Worm (Caenorhabditis elegans) whole organism, L3 larva: ENCODE data around the gene tra-1.

Experiments used
- ceh-82 ChIP-seq: fragments of 150-350 bp; optimal IDR thresholded peaks from 2 replicates; lab custom pipeline; 2014; ENCODE audit warnings: missing biosample characterization, missing genetic modification characterization
- daf-12 ChIP-seq: fragments of 150-350 bp; optimal IDR thresholded peaks from 2 replicates; lab custom pipeline; 2014; ENCODE audit warnings: missing biosample characterization, missing genetic modification reagents, missing genetic modification characterization
- egl-27 ChIP-seq: sonication (generic microtip); optimal IDR thresholded peaks from 4 replicates; lab custom pipeline; 2017; ENCODE audit warnings: missing biosample characterization, missing genetic modification reagents, missing genetic modification characterization
- mdl-1 ChIP-seq: fragments of 150-350 bp; optimal IDR thresholded peaks from 2 replicates; lab custom pipeline; 2014; ENCODE audit warnings: missing biosample characterization, missing genetic modification characterization
- nhr-11 ChIP-seq: fragments of 150-350 bp; optimal IDR thresholded peaks from 2 replicates; lab custom pipeline; 2014; ENCODE audit warnings: missing biosample characterization, missing genetic modification characterization
- nhr-12 ChIP-seq: fragments of 150-350 bp; optimal IDR thresholded peaks from 2 replicates; lab custom pipeline; 2014; ENCODE audit warnings: missing biosample characterization, missing genetic modification characterization
- nhr-237 ChIP-seq: fragments of 150-350 bp; optimal IDR thresholded peaks from 2 replicates; lab custom pipeline; 2014; ENCODE audit warnings: missing biosample characterization, missing genetic modification characterization
- nhr-76 ChIP-seq: fragments of 150-350 bp; sonication (generic microtip); optimal IDR thresholded peaks from 5 replicates; lab custom pipeline; 2014; ENCODE audit warnings: missing biosample characterization, missing genetic modification characterization
- pha-4 ChIP-seq: fragments of 150-350 bp; optimal IDR thresholded peaks from 2 replicates; lab custom pipeline; 2014; ENCODE audit warnings: missing biosample characterization, missing genetic modification reagents, missing genetic modification characterization
- unc-39 ChIP-seq: sonication (generic microtip); optimal IDR thresholded peaks from 4 replicates; lab custom pipeline; 2017; ENCODE audit warnings: missing biosample characterization, missing genetic modification characterization
- zag-1 ChIP-seq: fragments of 150-350 bp; optimal IDR thresholded peaks from 2 replicates; lab custom pipeline; 2014; ENCODE audit warnings: missing biosample characterization, missing genetic modification characterization

DNA sequence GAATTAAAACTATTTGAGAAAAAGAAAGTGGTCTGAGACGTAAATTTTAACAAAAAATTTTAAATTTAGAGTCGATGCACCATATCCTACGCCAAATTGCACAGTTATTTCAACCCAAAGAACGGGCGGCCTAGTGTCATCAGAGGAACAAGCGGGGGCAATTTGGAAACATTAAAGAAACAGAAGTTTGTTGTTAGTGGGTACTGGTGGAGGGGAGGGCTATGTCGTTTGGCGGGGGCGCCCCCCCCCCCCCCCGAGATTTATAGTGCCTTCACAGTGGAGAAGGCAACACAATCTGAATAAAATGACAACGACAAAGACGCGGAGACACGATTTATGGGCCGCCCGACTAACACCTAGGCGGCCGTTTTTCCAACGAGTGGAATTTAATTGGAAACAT, 11.9 kb upstream of the tra-1 start:
- TF ChIP-seq zag-1 (tag; lab: Kevin White, UChicago) (no peak), ceh-82 (tag; lab: Kevin White, UChicago) (no peak), nhr-12 (no peak), daf-12 (tag; lab: Kevin White, UChicago) (no peak), nhr-11 (tag; lab: Kevin White, UChicago) (no peak), nhr-237 (tag; lab: Kevin White, UChicago) (no peak), unc-39 (tag; lab: Kevin White, UChicago) (no peak), mdl-1 (tag; lab: Kevin White, UChicago) (no peak), egl-27 (no peak), pha-4 (tag; lab: Kevin White, UChicago) (no peak), nhr-76 (no peak)
